Worm (Caenorhabditis elegans) whole organism, L4 larva: Measurements from ENCODE around the gene D1005.4.

ENCODE experiments used
- D1046.2 ChIP-seq: fragments of 200-800 bp; sonication (Bioruptor generic); IDR thresholded peaks from 2 replicates; pipeline ENCODE4 v1.3.6; 2022; ENCODE audit warnings: missing genetic modification characterization, missing compliant biosample characterization
- F26F4.8 ChIP-seq: fragments of 200-800 bp; sonication (Bioruptor generic); conservative IDR thresholded peaks from 2 replicates; pipeline ENCODE4 v1.3.6; 2022; ENCODE audit warnings: missing genetic modification characterization, missing compliant biosample characterization
- F44E2.7 ChIP-seq: fragments of 200-800 bp; sonication (Bioruptor generic); IDR thresholded peaks from 2 replicates; pipeline ENCODE4 v2.1.2; 2022; ENCODE audit warnings: missing genetic modification characterization, missing compliant biosample characterization
- T20F7.1 ChIP-seq: fragments of 200-800 bp; sonication (Bioruptor generic); optimal IDR thresholded peaks from 2 replicates; lab custom pipeline; 2018; ENCODE audit warnings: mild to moderate bottlenecking, missing genetic modification characterization, missing compliant biosample characterization
- T26A8.4 ChIP-seq: fragments of 200-800 bp; sonication (Bioruptor generic); IDR thresholded peaks from 2 replicates; pipeline ENCODE4 v1.3.6; 2022; ENCODE audit warnings: missing genetic modification characterization, missing compliant biosample characterization
- aha-1 ChIP-seq: fragments of 150-350 bp; peaks from one replicate; lab custom pipeline; 2014; ENCODE audit warnings: missing biosample characterization, missing genetic modification characterization
- ama-1 ChIP-seq: fragments of 150-350 bp; optimal IDR thresholded peaks from 2 replicates; lab custom pipeline; 2014; ENCODE audit warnings: inconsistent platforms, mixed read lengths
- arid-1 ChIP-seq: fragments of 200-800 bp; sonication (Bioruptor generic); conservative IDR thresholded peaks from 2 replicates; pipeline ENCODE4 v1.3.6; 2022; ENCODE audit warnings: missing genetic modification reagents, missing genetic modification characterization, missing compliant biosample characterization
- ces-1 ChIP-seq: fragments of 150-350 bp; sonication (generic microtip); optimal IDR thresholded peaks from 4 replicates; lab custom pipeline; 2014; ENCODE audit warnings: missing biosample characterization, missing genetic modification reagents, missing genetic modification characterization
- cey-2 ChIP-seq: sonication (generic microtip); optimal IDR thresholded peaks from 3 replicates; lab custom pipeline; 2017; ENCODE audit warnings: missing genetic modification characterization, mild to moderate bottlenecking, missing compliant biosample characterization, antibody characterized with exemption, borderline replicate concordance; ENCODE audit not compliant: insufficient read depth
- daf-16 ChIP-seq, 3 experiments: sonication (generic microtip); optimal IDR thresholded peaks; 2 replicates each; lab custom pipeline; 2016 to 2017; ENCODE audit warnings: missing genetic modification characterization in 3 of 3, missing genetic modification reagents in 3 of 3, mild to moderate bottlenecking in 2 of 3, missing compliant biosample characterization in 2 of 3, missing biosample characterization in 1 of 3, moderate library complexity in 1 of 3
- daf-19 ChIP-seq: fragments of 200-800 bp; sonication (Bioruptor generic); conservative IDR thresholded peaks from 2 replicates; pipeline ENCODE4 v1.3.6; 2022; ENCODE audit warnings: missing genetic modification characterization, missing compliant biosample characterization
- daf-8 ChIP-seq: fragments of 200-800 bp; sonication (Bioruptor generic); IDR thresholded peaks from 2 replicates; pipeline ENCODE4 v1.3.6; 2022; ENCODE audit warnings: missing genetic modification characterization, missing compliant biosample characterization
- dmd-9 ChIP-seq: fragments of 200-800 bp; sonication (Bioruptor generic); IDR thresholded peaks from 2 replicates; pipeline ENCODE4 v1.3.6; 2022; ENCODE audit warnings: missing genetic modification reagents, missing genetic modification characterization, missing compliant biosample characterization
- duxl-1 ChIP-seq: sonication (generic microtip); optimal IDR thresholded peaks from 2 replicates; lab custom pipeline; 2016; ENCODE audit warnings: mild to moderate bottlenecking, missing genetic modification characterization, moderate library complexity, missing compliant biosample characterization; ENCODE audit not compliant: poor library complexity
- dve-1 ChIP-seq: sonication (generic microtip); optimal IDR thresholded peaks from 2 replicates; lab custom pipeline; 2017; ENCODE audit warnings: antibody characterized with exemption, mild to moderate bottlenecking, missing genetic modification characterization, missing compliant biosample characterization; ENCODE audit not compliant: insufficient read depth
- egl-43 ChIP-seq: fragments of 200-800 bp; sonication (Bioruptor generic); IDR thresholded peaks from 2 replicates; pipeline ENCODE4 v1.3.6; 2022; ENCODE audit warnings: missing genetic modification reagents, missing genetic modification characterization, missing compliant biosample characterization
- fkh-10 ChIP-seq: fragments of 150-350 bp; optimal IDR thresholded peaks from 2 replicates; lab custom pipeline; 2014; ENCODE audit warnings: missing biosample characterization, missing genetic modification reagents, missing genetic modification characterization
- hif-1 ChIP-seq, 2 experiments: sonication (generic microtip); optimal IDR thresholded peaks; 2 replicates each; lab custom pipeline; 2016 to 2017; ENCODE audit warnings: missing compliant biosample characterization in 2 of 2, missing genetic modification characterization in 2 of 2, missing genetic modification reagents in 2 of 2, missing genotype in 2 of 2, mild to moderate bottlenecking in 1 of 2
- hlh-30 ChIP-seq: sonication (generic microtip); optimal IDR thresholded peaks from 2 replicates; lab custom pipeline; 2017; ENCODE audit warnings: antibody characterized with exemption, mild to moderate bottlenecking, missing genetic modification characterization, missing compliant biosample characterization; ENCODE audit not compliant: insufficient read depth
- hmg-1.1 ChIP-seq: fragments of 200-800 bp; sonication (Bioruptor generic); IDR thresholded peaks from 2 replicates; pipeline ENCODE4 v1.3.6; 2022; ENCODE audit warnings: missing genetic modification reagents, missing genetic modification characterization, missing compliant biosample characterization
- lin-15B ChIP-seq: fragments of 150-350 bp; sonication (generic microtip); optimal IDR thresholded peaks from 3 replicates; lab custom pipeline; 2014; ENCODE audit warnings: missing biosample characterization, missing genetic modification characterization
- lin-38 ChIP-seq: fragments of 200-800 bp; sonication (Bioruptor generic); IDR thresholded peaks from 2 replicates; pipeline ENCODE4 v1.3.6; 2022; ENCODE audit warnings: missing genetic modification reagents, missing genetic modification characterization, missing compliant biosample characterization
- lin-39 ChIP-seq: fragments of 150-350 bp; optimal IDR thresholded peaks from 2 replicates; lab custom pipeline; 2014; ENCODE audit warnings: missing biosample characterization, missing genetic modification reagents, missing genetic modification characterization
- lsy-2 ChIP-seq, 2 experiments: fragments of 150-350 bp in 1 of 2; sonication (generic microtip) in 1 of 2; optimal IDR thresholded peaks; 2 replicates each; lab custom pipeline; 2014 to 2017; ENCODE audit warnings: missing biosample characterization in 2 of 2, missing genetic modification characterization in 2 of 2
- mdl-1 ChIP-seq, 2 experiments: fragments of 150-350 bp in 1 of 2; sonication (generic microtip) in 1 of 2; optimal IDR thresholded peaks; 2 replicates each; lab custom pipeline; 2014 to 2017; ENCODE audit warnings: missing biosample characterization in 2 of 2, missing genetic modification characterization in 2 of 2
- mep-1 ChIP-seq: fragments of 150-350 bp; sonication (generic microtip); optimal IDR thresholded peaks from 3 replicates; lab custom pipeline; 2014; ENCODE audit warnings: missing biosample characterization, missing genetic modification characterization
- mxl-3 ChIP-seq: fragments of 200-800 bp; sonication (Bioruptor generic); optimal IDR thresholded peaks from 2 replicates; lab custom pipeline; 2018; ENCODE audit warnings: mild to moderate bottlenecking, missing genetic modification characterization, missing compliant biosample characterization
- nhr-11 ChIP-seq: fragments of 150-350 bp; optimal IDR thresholded peaks from 2 replicates; lab custom pipeline; 2014; ENCODE audit warnings: missing biosample characterization, missing genetic modification characterization
- nhr-28 ChIP-seq: fragments of 150-350 bp; optimal IDR thresholded peaks from 2 replicates; lab custom pipeline; 2014; ENCODE audit warnings: missing biosample characterization, missing genetic modification characterization
- nhr-6 ChIP-seq: fragments of 150-350 bp; optimal IDR thresholded peaks from 2 replicates; lab custom pipeline; 2014; ENCODE audit warnings: missing biosample characterization, missing genetic modification characterization
- pha-4 ChIP-seq, 2 experiments: fragments of 150-350 bp in 1 of 2; fragments of 200-800 bp in 1 of 2; sonication (Bioruptor generic) in 1 of 2; IDR thresholded peaks in 1 of 2; optimal IDR thresholded peaks in 1 of 2; 2 replicates each; pipeline versions ENCODE4 v1.3.6 to Lab custom; 2014 to 2022; ENCODE audit warnings: missing genetic modification characterization in 2 of 2, missing genetic modification reagents in 2 of 2, missing biosample characterization in 1 of 2, missing compliant biosample characterization in 1 of 2
- saeg-2 ChIP-seq: fragments of 200-800 bp; sonication (Bioruptor generic); IDR thresholded peaks from 2 replicates; pipeline ENCODE4 v1.3.6; 2022; ENCODE audit warnings: missing genetic modification reagents, missing genetic modification characterization, missing compliant biosample characterization
- sdz-12 ChIP-seq: fragments of 200-800 bp; sonication (Bioruptor generic); optimal IDR thresholded peaks from 2 replicates; lab custom pipeline; 2018; ENCODE audit warnings: mild to moderate bottlenecking, missing genetic modification characterization, missing compliant biosample characterization
- set-16 ChIP-seq: fragments of 200-800 bp; sonication (Bioruptor generic); IDR thresholded peaks from 2 replicates; pipeline ENCODE4 v1.3.6; 2022; ENCODE audit warnings: missing genetic modification reagents, missing genetic modification characterization, missing compliant biosample characterization
- skn-1 ChIP-seq: fragments of 150-350 bp; optimal IDR thresholded peaks from 2 replicates; lab custom pipeline; 2014; ENCODE audit warnings: missing biosample characterization, missing genetic modification characterization
- snpc-1.2 ChIP-seq: fragments of 200-800 bp; sonication (Bioruptor generic); IDR thresholded peaks from 2 replicates; pipeline ENCODE4 v1.3.6; 2022; ENCODE audit warnings: missing genetic modification reagents, missing genetic modification characterization, missing compliant biosample characterization
- snpc-4 ChIP-seq: fragments of 150-350 bp; optimal IDR thresholded peaks from 2 replicates; lab custom pipeline; 2014; ENCODE audit warnings: missing biosample characterization, missing genetic modification characterization
- spr-3 ChIP-seq: fragments of 200-800 bp; sonication (Bioruptor generic); optimal IDR thresholded peaks from 2 replicates; lab custom pipeline; 2018; ENCODE audit warnings: mild to moderate bottlenecking, missing genetic modification characterization, missing compliant biosample characterization
- unc-62 ChIP-seq, 3 experiments: fragments of 150-350 bp in 1 of 3; sonication (generic microtip); optimal IDR thresholded peaks in 2 of 3; peaks in 1 of 3; 1 replicate in 1 of 3; 2 replicates in 2 of 3; lab custom pipeline; 2014 to 2017; ENCODE audit warnings: missing biosample characterization in 3 of 3, missing genetic modification characterization in 3 of 3, missing genetic modification reagents in 3 of 3, missing genotype in 1 of 3
- vab-7 ChIP-seq: fragments of 200-800 bp; sonication (Bioruptor generic); IDR thresholded peaks from 2 replicates; pipeline ENCODE4 v1.3.6; 2022; ENCODE audit warnings: missing genetic modification reagents, missing genetic modification characterization, missing compliant biosample characterization
- zip-2 ChIP-seq: fragments of 150-350 bp; optimal IDR thresholded peaks from 2 replicates; lab custom pipeline; 2014; ENCODE audit warnings: missing biosample characterization, missing genetic modification characterization
- ztf-11 ChIP-seq: fragments of 150-350 bp; optimal IDR thresholded peaks from 2 replicates; lab custom pipeline; 2014; ENCODE audit warnings: missing biosample characterization, missing genetic modification characterization

The D1005.4 gene

DNA sequence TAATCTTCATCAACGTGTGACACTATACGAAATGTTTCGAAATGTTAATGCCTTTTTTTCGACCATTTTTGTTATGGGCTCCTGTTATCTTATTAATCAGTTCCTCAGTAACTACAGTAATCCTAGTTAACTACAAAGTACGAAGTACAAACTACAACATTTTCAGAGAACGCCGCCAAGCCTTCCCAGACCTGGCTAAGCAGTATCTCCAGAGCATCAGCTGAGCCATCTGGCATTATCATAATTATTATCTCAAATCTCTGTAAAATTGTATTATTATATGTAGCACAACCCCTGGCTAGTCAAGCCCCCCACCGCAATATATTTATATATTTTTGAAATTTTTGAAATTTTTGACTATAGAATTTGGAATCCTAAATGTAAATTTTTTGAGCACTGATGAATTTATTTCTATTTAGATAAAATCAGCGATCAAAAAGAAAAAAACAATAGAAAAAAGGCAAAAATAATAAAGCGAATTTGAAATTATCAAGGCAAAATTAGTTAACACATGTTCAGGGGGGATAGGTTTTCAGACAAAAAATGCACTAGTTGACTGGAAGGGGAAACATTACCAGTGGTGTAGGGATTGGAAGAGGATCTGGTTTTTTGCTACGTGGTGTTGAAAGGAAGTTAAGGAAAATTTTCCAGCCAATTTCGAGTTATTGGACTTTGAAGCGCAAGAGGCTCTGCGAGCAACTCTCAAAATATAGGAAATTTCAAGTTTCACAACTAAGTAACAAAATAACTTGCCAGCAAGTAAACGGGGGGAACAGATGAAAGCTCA, 33.6 kb downstream of the D1005.4 start:
- peak; percentile 7; the same call in 1 of the 2 replicates for TF ChIP-seq pha-4 (GFP tag; IDR thresholded peaks at IDR 0.05; lab: Robert Waterston, UW)
- no peak for TF ChIP-seq pha-4 (tag; optimal IDR thresholded peaks at IDR 0.05; lab: Kevin White, UChicago)
- TF ChIP-seq ces-1, result no peak
- TF ChIP-seq spr-3, result peak; percentile 12
- peak; percentile 5; the same call in 1 of the 2 replicates for TF ChIP-seq egl-43 (GFP tag; lab: Robert Waterston, UW)
- TF ChIP-seq F26F4.8, result no peak
- no peak for TF ChIP-seq daf-8 (GFP tag; lab: Robert Waterston, UW)
- TF ChIP-seq hmg-1.1, result no peak
- TF ChIP-seq arid-1 (GFP tag; lab: Robert Waterston, UW), result peak; percentile 51; the same call in 1 of the 2 replicates
- TF ChIP-seq T20F7.1 (GFP tag; lab: Kevin White, UChicago), result no peak
- peak; percentile 22 for TF ChIP-seq sdz-12
- no peak for TF ChIP-seq snpc-1.2
- peak; percentile 36 for TF ChIP-seq mep-1 (tag; lab: Kevin White, UChicago)
- no peak for TF ChIP-seq cey-2 (tag; lab: Kevin White, UChicago)
- TF ChIP-seq F44E2.7 (GFP tag; lab: Robert Waterston, UW), result 0 out of 2 replicates have a peak, but pooled peaks have one; percentile 40
- TF ChIP-seq duxl-1 (tag; lab: Kevin White, UChicago), result peak; percentile 29
- no peak for TF ChIP-seq fkh-10 (GFP tag; lab: Kevin White, UChicago)
- TF ChIP-seq daf-19 (GFP tag; lab: Robert Waterston, UW), result 0 out of 2 replicates have a peak, but pooled peaks have one; percentile 73
- TF ChIP-seq D1046.2, result 0 out of 2 replicates have a peak, but pooled peaks have one; percentile 35
- TF ChIP-seq nhr-28 (tag; lab: Kevin White, UChicago), result no peak
- TF ChIP-seq skn-1 (tag; lab: Kevin White, UChicago), result no peak
- no peak for TF ChIP-seq nhr-11 (tag; lab: Kevin White, UChicago)
- no peak for TF ChIP-seq zip-2
- peak in 1 of 2 experiments; percentile 43 for TF ChIP-seq lsy-2 (tag; optimal IDR thresholded peaks at IDR 0.05; lab: Kevin White, UChicago)
- peak; percentile 75 for TF ChIP-seq aha-1 (tag; lab: Kevin White, UChicago)
- no peak for TF ChIP-seq unc-62 (GFP tag; optimal IDR thresholded peaks at IDR 0.05 in 1 of 2; lab: Kevin White, UChicago)
- TF ChIP-seq unc-62 (tag; optimal IDR thresholded peaks at IDR 0.05; lab: Kevin White, UChicago), result no peak
- TF ChIP-seq hif-1 (tag; optimal IDR thresholded peaks at IDR 0.05; lab: Kevin White, UChicago), result peak in 1 of 2 experiments; percentile 6
- peak; percentile 7 for TF ChIP-seq ama-1 (lab: Kevin White, UChicago)
- no peak for TF ChIP-seq vab-7 (GFP tag; lab: Robert Waterston, UW)
- peak; percentile 22 for TF ChIP-seq T26A8.4 (GFP tag; lab: Robert Waterston, UW)
- no peak for TF ChIP-seq saeg-2 (GFP tag; lab: Robert Waterston, UW)

DNA sequence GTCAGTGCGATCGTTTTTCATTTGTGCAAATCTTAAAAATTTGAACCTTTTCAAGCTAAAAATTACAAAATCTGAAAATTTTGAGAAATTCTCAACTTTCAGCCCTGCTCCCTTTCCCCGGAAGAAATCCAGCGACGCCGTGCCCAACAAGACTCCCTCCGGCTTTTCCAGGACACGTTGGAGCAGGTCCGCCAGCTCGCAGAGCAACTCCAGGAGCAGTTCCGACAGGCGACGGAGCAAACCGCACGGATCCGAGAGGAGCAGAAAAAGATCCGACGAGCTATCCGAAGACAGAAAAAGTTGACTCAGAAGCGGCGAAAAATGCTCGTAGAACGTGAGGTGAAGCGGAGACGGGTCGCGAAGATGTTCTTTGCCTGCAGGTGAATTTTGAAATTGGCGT, 34.4 kb downstream of the D1005.4 start:
- TF ChIP-seq ztf-11 (tag; lab: Kevin White, UChicago) (no peak), set-16 (GFP tag; lab: Robert Waterston, UW) (peak; percentile 93)

DNA sequence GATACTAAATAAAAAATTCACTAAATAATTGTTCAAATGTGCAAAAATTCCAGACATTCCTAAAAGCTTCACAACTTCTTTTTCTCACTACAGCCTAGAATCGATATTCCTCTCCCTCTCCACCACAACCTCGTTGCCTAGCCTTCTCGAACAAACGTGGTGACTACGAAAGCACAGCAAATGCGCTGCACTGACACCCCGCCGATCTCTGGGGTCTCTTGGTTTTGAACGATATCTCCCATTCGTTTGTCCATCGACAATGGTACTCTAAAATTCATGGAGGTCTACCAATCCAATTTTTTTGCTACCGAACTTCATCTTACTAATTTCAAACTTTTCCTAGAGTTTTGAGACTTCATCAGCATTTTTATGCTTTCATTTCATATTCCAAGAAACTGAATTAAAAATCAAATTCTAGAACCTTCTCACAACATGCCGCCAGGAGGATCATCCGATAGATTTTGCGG, 35.2 kb downstream of the D1005.4 start, which contains the start of gene W05H7.1:
TSS of gene W05H7.1 (plus strand) at position 417 of the 467 bp plus-strand sequence.
- peak; percentile 41 for TF ChIP-seq nhr-28 (tag; lab: Kevin White, UChicago)
- TF ChIP-seq nhr-6 (tag; lab: Kevin White, UChicago), result peak; percentile 54
- TF ChIP-seq mep-1 (tag; lab: Kevin White, UChicago), result peak; percentile 62
- TF ChIP-seq spr-3, result no peak
- no peak for TF ChIP-seq snpc-4
- TF ChIP-seq dve-1, result peak; percentile 59
- peak; percentile 61 for TF ChIP-seq hmg-1.1
- TF ChIP-seq daf-16 (GFP tag; optimal IDR thresholded peaks at IDR 0.05; lab: Kevin White, UChicago), result no peak
- TF ChIP-seq daf-16 (tag; optimal IDR thresholded peaks at IDR 0.05; lab: Kevin White, UChicago), result peak; percentile 14
- TF ChIP-seq mxl-3 (GFP tag; lab: Kevin White, UChicago), result peak; percentile 56
- TF ChIP-seq aha-1 (tag; lab: Kevin White, UChicago), result peak; percentile 94
- no peak for TF ChIP-seq F44E2.7 (GFP tag; lab: Robert Waterston, UW)
- TF ChIP-seq fkh-10 (GFP tag; lab: Kevin White, UChicago), result peak; percentile 4
- TF ChIP-seq nhr-11 (tag; lab: Kevin White, UChicago), result peak; percentile 22
- peak in 1 of 2 experiments; percentile 18 for TF ChIP-seq mdl-1 (tag; optimal IDR thresholded peaks at IDR 0.05; lab: Kevin White, UChicago)
- TF ChIP-seq lin-38 (GFP tag; lab: Robert Waterston, UW), result peak; percentile 38
- no peak for TF ChIP-seq dmd-9 (GFP tag; lab: Robert Waterston, UW)
- peak in 1 of 2 experiments; percentile 98 for TF ChIP-seq unc-62 (GFP tag; optimal IDR thresholded peaks at IDR 0.05 in 1 of 2; lab: Kevin White, UChicago)
- TF ChIP-seq unc-62 (tag; optimal IDR thresholded peaks at IDR 0.05; lab: Kevin White, UChicago), result no peak
- peak; percentile 57 for TF ChIP-seq hlh-30
- no peak for TF ChIP-seq lin-39 (tag; lab: Kevin White, UChicago)
- TF ChIP-seq lin-15B (tag; lab: Kevin White, UChicago), result no peak
